Fruit fly (Drosophila melanogaster): ENCODE results near the gene HBS1.

The HBS1 gene

dm6 chr3L:1904440-1904839 is 39.4 kb upstream of the HBS1 start:
- TF ChIP-seq fd96Ca (GFP tag; IDR thresholded peaks at IDR 0.05) (0 out of 3 replicates have a peak, but pooled peaks have one; percentile 16), CG12605 (GFP tag; IDR thresholded peaks at IDR 0.05) (no peak)

- TF ChIP-seq CG15710 (tag; optimal IDR thresholded peaks at IDR 0.05) (no peak), D1 (tag; optimal IDR thresholded peaks at IDR 0.05) (no peak), CG34367 (tag; optimal IDR thresholded peaks at IDR 0.05) (no peak), CG13204 (GFP tag; optimal IDR thresholded peaks at IDR 0.05) (no peak), CG12605 (GFP tag; IDR thresholded peaks at IDR 0.05) (peak; percentile 78), CG17806 (tag; optimal IDR thresholded peaks at IDR 0.05) (peak; percentile 37), Pif1A (GFP tag; optimal IDR thresholded peaks at IDR 0.05) (peak; percentile 50), CG14655 (GFP tag; optimal IDR thresholded peaks at IDR 0.05) (peak; percentile 49), gl (tag; optimal IDR thresholded peaks at IDR 0.05) (no peak), Ets98B (GFP tag; IDR thresholded peaks at IDR 0.05) (peak; percentile 90), CG4496 (GFP tag; IDR thresholded peaks at IDR 0.05) (peak; percentile 87), CG10348 (GFP tag; IDR thresholded peaks at IDR 0.05) (peak; percentile 29; the same call in 1 of the 2 replicates), fd96Ca (GFP tag; IDR thresholded peaks at IDR 0.05) (peak; percentile 58; the same call in 2 of the 3 replicates), CG8301 (tag; optimal IDR thresholded peaks at IDR 0.05) (peak; percentile 60), Snoo (tag; optimal IDR thresholded peaks at IDR 0.05) (no peak), CG8159 (tag; optimal IDR thresholded peaks at IDR 0.05) (peak; percentile 38), EcR (GFP tag; optimal IDR thresholded peaks at IDR 0.05) (no peak), rn (GFP tag; IDR thresholded peaks at IDR 0.05) (peak; percentile 78), CG9948 (tag; optimal IDR thresholded peaks at IDR 0.05) (no peak), CG32121 (GFP tag; IDR thresholded peaks at IDR 0.05) (peak; percentile 94), Pif1B (GFP tag; optimal IDR thresholded peaks at IDR 0.05) (peak; percentile 5)
Observed at dm6 chr3L:1900633-1901032, 35.6 kb upstream of the HBS1 start.

- TF ChIP-seq D1 (tag; optimal IDR thresholded peaks at IDR 0.05), result no peak
- no peak for TF ChIP-seq CG34367 (tag; optimal IDR thresholded peaks at IDR 0.05)
- no peak for TF ChIP-seq gl (tag; optimal IDR thresholded peaks at IDR 0.05)
- no peak for TF ChIP-seq CG8301 (tag; optimal IDR thresholded peaks at IDR 0.05)
- 0 out of 3 replicates have a peak, but pooled peaks have one; percentile 37 for TF ChIP-seq CG4496 (GFP tag; IDR thresholded peaks at IDR 0.05)
- TF ChIP-seq CG10348 (GFP tag; IDR thresholded peaks at IDR 0.05), result no peak
- peak; percentile 78 for TF ChIP-seq EcR (GFP tag; optimal IDR thresholded peaks at IDR 0.05)
- TF ChIP-seq CG8159 (tag; optimal IDR thresholded peaks at IDR 0.05), result no peak
- TF ChIP-seq rn (GFP tag; IDR thresholded peaks at IDR 0.05), result no peak
- no peak for TF ChIP-seq Ets98B (GFP tag; IDR thresholded peaks at IDR 0.05)
- TF ChIP-seq CG14655 (GFP tag; optimal IDR thresholded peaks at IDR 0.05), result no peak
- no peak for TF ChIP-seq CG13204 (GFP tag; optimal IDR thresholded peaks at IDR 0.05)
- no peak for TF ChIP-seq Pif1B (GFP tag; optimal IDR thresholded peaks at IDR 0.05)
- no peak for TF ChIP-seq Snoo (tag; optimal IDR thresholded peaks at IDR 0.05)
Observed at dm6 chr3L:1899616-1900015, 34.6 kb upstream of the HBS1 start.

dm6 chr3L:1897709-1898108 is 32.7 kb upstream of the HBS1 start:
- TF ChIP-seq CG32121 (GFP tag; IDR thresholded peaks at IDR 0.05) (no peak), CG14655 (GFP tag; optimal IDR thresholded peaks at IDR 0.05) (no peak), CG8159 (tag; optimal IDR thresholded peaks at IDR 0.05) (no peak), gl (tag; optimal IDR thresholded peaks at IDR 0.05) (no peak)

- TF ChIP-seq EcR (GFP tag; optimal IDR thresholded peaks at IDR 0.05), result no peak
- no peak for TF ChIP-seq CG8159 (tag; optimal IDR thresholded peaks at IDR 0.05)
- no peak for TF ChIP-seq fd96Ca (GFP tag; IDR thresholded peaks at IDR 0.05)
- TF ChIP-seq CG13204 (GFP tag; optimal IDR thresholded peaks at IDR 0.05), result no peak
- no peak for TF ChIP-seq CG12605 (GFP tag; IDR thresholded peaks at IDR 0.05)
- TF ChIP-seq Snoo (tag; optimal IDR thresholded peaks at IDR 0.05), result no peak
- no peak for TF ChIP-seq CG32121 (GFP tag; IDR thresholded peaks at IDR 0.05)
- no peak for TF ChIP-seq Ets98B (GFP tag; IDR thresholded peaks at IDR 0.05)
- no peak for TF ChIP-seq rn (GFP tag; IDR thresholded peaks at IDR 0.05)
- no peak for TF ChIP-seq Pif1A (GFP tag; optimal IDR thresholded peaks at IDR 0.05)
- TF ChIP-seq CG4496 (GFP tag; IDR thresholded peaks at IDR 0.05), result no peak
- TF ChIP-seq CG15710 (tag; optimal IDR thresholded peaks at IDR 0.05), result no peak
- no peak for TF ChIP-seq Pif1B (GFP tag; optimal IDR thresholded peaks at IDR 0.05)
- no peak for TF ChIP-seq CG10348 (GFP tag; IDR thresholded peaks at IDR 0.05)
- TF ChIP-seq D1 (tag; optimal IDR thresholded peaks at IDR 0.05), result no peak
- TF ChIP-seq CG34367 (tag; optimal IDR thresholded peaks at IDR 0.05), result no peak
- no peak for TF ChIP-seq CG8301 (tag; optimal IDR thresholded peaks at IDR 0.05)
- no peak for TF ChIP-seq CG9948 (tag; optimal IDR thresholded peaks at IDR 0.05)
- TF ChIP-seq gl (tag; optimal IDR thresholded peaks at IDR 0.05), result no peak
Observed at dm6 chr3L:1891914-1892313, 26.9 kb upstream of the HBS1 start.

- no peak for TF ChIP-seq CG12605 (GFP tag; IDR thresholded peaks at IDR 0.05)
- no peak for TF ChIP-seq CG9948 (tag; optimal IDR thresholded peaks at IDR 0.05)
- peak; percentile 25; the same call in 1 of the 3 replicates for TF ChIP-seq CG4496 (GFP tag; IDR thresholded peaks at IDR 0.05)
Observed at dm6 chr3L:1890941-1891340, 25.9 kb upstream of the HBS1 start.

dm6 chr3L:1887929-1888529 is 23.0 kb upstream of the HBS1 start:
- TF ChIP-seq CG4496 (GFP tag; IDR thresholded peaks at IDR 0.05) (no peak), Pif1A (GFP tag; optimal IDR thresholded peaks at IDR 0.05) (no peak), CG9948 (tag; optimal IDR thresholded peaks at IDR 0.05) (no peak)
